Worm (Caenorhabditis elegans) whole organism, L2 larva: ENCODE data around the gene ins-15.
A peak's percentile ranks its signal among the peaks of the same experiment; 100 is the strongest.

ENCODE experiments used
- C34F6.9 ChIP-seq: fragments of 150-350 bp; optimal IDR thresholded peaks from 2 replicates; lab custom pipeline; 2014; ENCODE audit warnings: missing biosample characterization, missing genetic modification characterization
- R02D3.7 ChIP-seq: fragments of 150-350 bp; optimal IDR thresholded peaks from 2 replicates; lab custom pipeline; 2014; ENCODE audit warnings: missing biosample characterization, missing genetic modification characterization
- Y55F3AM.14 ChIP-seq: fragments of 200-800 bp; sonication (Bioruptor generic); optimal IDR thresholded peaks from 2 replicates; lab custom pipeline; 2018; ENCODE audit warnings: mild to moderate bottlenecking, missing genetic modification characterization, missing compliant biosample characterization
- ZK546.5 ChIP-seq: sonication (generic microtip); optimal IDR thresholded peaks from 2 replicates; lab custom pipeline; 2017; ENCODE audit warnings: missing biosample characterization, missing genetic modification characterization
- alr-1 ChIP-seq: fragments of 150-350 bp; optimal IDR thresholded peaks from 2 replicates; lab custom pipeline; 2014; ENCODE audit warnings: missing biosample characterization, missing genetic modification characterization
- aly-2 ChIP-seq: fragments of 150-350 bp; optimal IDR thresholded peaks from 2 replicates; lab custom pipeline; 2014; ENCODE audit warnings: missing biosample characterization, missing genetic modification characterization
- ama-1 ChIP-seq: fragments of 150-350 bp; optimal IDR thresholded peaks from 2 replicates; lab custom pipeline; 2018; ENCODE audit warnings: inconsistent platforms
- blmp-1 ChIP-seq: sonication (generic microtip); optimal IDR thresholded peaks from 2 replicates; lab custom pipeline; 2017; ENCODE audit warnings: missing genetic modification characterization, mild to moderate bottlenecking, missing compliant biosample characterization, antibody characterized with exemption, moderate library complexity; ENCODE audit not compliant: insufficient read depth
- ceh-82 ChIP-seq: fragments of 150-350 bp; optimal IDR thresholded peaks from 2 replicates; lab custom pipeline; 2014; ENCODE audit warnings: missing biosample characterization, missing genetic modification characterization
- crh-2 ChIP-seq: sonication (generic microtip); optimal IDR thresholded peaks from 2 replicates; lab custom pipeline; 2017; ENCODE audit warnings: missing biosample characterization, missing genetic modification characterization
- elt-1 ChIP-seq: fragments of 150-350 bp; optimal IDR thresholded peaks from 2 replicates; lab custom pipeline; 2014; ENCODE audit warnings: missing biosample characterization, missing genetic modification characterization
- elt-3 ChIP-seq: sonication (generic microtip); optimal IDR thresholded peaks from 2 replicates; lab custom pipeline; 2017; ENCODE audit warnings: missing biosample characterization, missing genetic modification characterization
- fos-1 ChIP-seq: fragments of 150-350 bp; optimal IDR thresholded peaks from 2 replicates; lab custom pipeline; 2014; ENCODE audit warnings: missing biosample characterization, missing genetic modification characterization
- lin-11 ChIP-seq: fragments of 150-350 bp; sonication (generic microtip); optimal IDR thresholded peaks from 2 replicates; lab custom pipeline; 2014; ENCODE audit warnings: missing biosample characterization, missing genetic modification characterization, inconsistent platforms, mixed read lengths
- lin-13 ChIP-seq: fragments of 150-350 bp; optimal IDR thresholded peaks from 2 replicates; lab custom pipeline; 2014; ENCODE audit warnings: missing biosample characterization, missing genetic modification reagents, missing genetic modification characterization
- lin-39 ChIP-seq: fragments of 150-350 bp; optimal IDR thresholded peaks from 2 replicates; lab custom pipeline; 2014; ENCODE audit warnings: missing biosample characterization, missing genetic modification reagents, missing genetic modification characterization
- lsy-2 ChIP-seq, 2 experiments: fragments of 150-350 bp in 1 of 2; sonication (generic microtip) in 1 of 2; optimal IDR thresholded peaks; 2 replicates each; lab custom pipeline; 2014 to 2017; ENCODE audit warnings: missing biosample characterization in 2 of 2, missing genetic modification characterization in 2 of 2
- mdl-1 ChIP-seq, 2 experiments: fragments of 150-350 bp in 1 of 2; sonication (generic microtip) in 1 of 2; optimal IDR thresholded peaks; 2 replicates each; lab custom pipeline; 2017; ENCODE audit warnings: missing biosample characterization in 2 of 2, missing genetic modification characterization in 2 of 2
- nhr-10 ChIP-seq: sonication (generic microtip); optimal IDR thresholded peaks from 2 replicates; lab custom pipeline; 2017; ENCODE audit warnings: missing biosample characterization, missing genetic modification characterization
- nhr-11 ChIP-seq: fragments of 150-350 bp; optimal IDR thresholded peaks from 2 replicates; lab custom pipeline; 2014; ENCODE audit warnings: missing biosample characterization, missing genetic modification characterization
- nhr-12 ChIP-seq: fragments of 150-350 bp; optimal IDR thresholded peaks from 2 replicates; lab custom pipeline; 2014; ENCODE audit warnings: missing biosample characterization, missing genetic modification characterization
- nhr-129 ChIP-seq: fragments of 150-350 bp; optimal IDR thresholded peaks from 2 replicates; lab custom pipeline; 2014; ENCODE audit warnings: missing biosample characterization, missing genetic modification characterization
- nhr-21 ChIP-seq: fragments of 150-350 bp; optimal IDR thresholded peaks from 2 replicates; lab custom pipeline; 2014; ENCODE audit warnings: missing biosample characterization, missing genetic modification characterization
- nhr-23 ChIP-seq: fragments of 150-350 bp; optimal IDR thresholded peaks from 2 replicates; lab custom pipeline; 2014; ENCODE audit warnings: missing biosample characterization, missing genetic modification reagents, missing genetic modification characterization
- nhr-237 ChIP-seq: fragments of 150-350 bp; optimal IDR thresholded peaks from 2 replicates; lab custom pipeline; 2014; ENCODE audit warnings: missing biosample characterization, missing genetic modification characterization
- nhr-6 ChIP-seq: fragments of 150-350 bp; optimal IDR thresholded peaks from 2 replicates; lab custom pipeline; 2014; ENCODE audit warnings: missing biosample characterization, missing genetic modification characterization
- nhr-77 ChIP-seq: fragments of 150-350 bp; optimal IDR thresholded peaks from 2 replicates; lab custom pipeline; 2014; ENCODE audit warnings: missing biosample characterization, missing genetic modification characterization
- peb-1 ChIP-seq: fragments of 150-350 bp; optimal IDR thresholded peaks from 2 replicates; lab custom pipeline; 2014; ENCODE audit warnings: missing biosample characterization, missing genetic modification characterization
- skn-1 ChIP-seq: sonication (generic microtip); optimal IDR thresholded peaks from 2 replicates; lab custom pipeline; 2017; ENCODE audit warnings: missing biosample characterization, missing genetic modification characterization
- sma-3 ChIP-seq: sonication (generic microtip); optimal IDR thresholded peaks from 2 replicates; lab custom pipeline; 2016; ENCODE audit warnings: missing genetic modification reagents, missing genetic modification characterization, missing compliant biosample characterization
- sma-9 ChIP-seq, 2 experiments: fragments of 150-350 bp in 1 of 2; sonication (generic microtip) in 1 of 2; optimal IDR thresholded peaks; 2 replicates each; lab custom pipeline; 2014 to 2016; ENCODE audit warnings: missing genetic modification characterization in 2 of 2, mild to moderate bottlenecking in 1 of 2, missing biosample characterization in 1 of 2, missing compliant biosample characterization in 1 of 2, missing genetic modification reagents in 1 of 2, moderate library complexity in 1 of 2
- snpc-4 ChIP-seq: fragments of 150-350 bp; optimal IDR thresholded peaks from 2 replicates; lab custom pipeline; 2014; ENCODE audit warnings: missing biosample characterization, missing genetic modification characterization
- unc-39 ChIP-seq: fragments of 150-350 bp; optimal IDR thresholded peaks from 2 replicates; lab custom pipeline; 2014; ENCODE audit warnings: missing biosample characterization, missing genetic modification characterization
- unc-55 ChIP-seq: fragments of 150-350 bp; sonication (generic microtip); optimal IDR thresholded peaks from 3 replicates; lab custom pipeline; 2014; ENCODE audit warnings: missing biosample characterization, missing genetic modification reagents, missing genetic modification characterization
- unc-62 ChIP-seq: fragments of 150-350 bp; optimal IDR thresholded peaks from 2 replicates; lab custom pipeline; 2014; ENCODE audit warnings: missing biosample characterization, missing genetic modification reagents, missing genetic modification characterization
- zag-1 ChIP-seq: fragments of 150-350 bp; optimal IDR thresholded peaks from 2 replicates; lab custom pipeline; 2014; ENCODE audit warnings: missing biosample characterization, missing genetic modification characterization
- ztf-1 ChIP-seq: fragments of 200-800 bp; sonication (Bioruptor generic); conservative IDR thresholded peaks from 2 replicates; pipeline ENCODE4 v1.3.6; 2022; ENCODE audit warnings: missing genetic modification characterization, missing compliant biosample characterization
- ztf-11 ChIP-seq: sonication (generic microtip); optimal IDR thresholded peaks from 2 replicates; lab custom pipeline; 2017; ENCODE audit warnings: missing biosample characterization, missing genetic modification characterization
- ztf-4 ChIP-seq: fragments of 150-350 bp; optimal IDR thresholded peaks from 2 replicates; lab custom pipeline; 2014; ENCODE audit warnings: missing biosample characterization, missing genetic modification characterization

Gene ins-15

DNA sequence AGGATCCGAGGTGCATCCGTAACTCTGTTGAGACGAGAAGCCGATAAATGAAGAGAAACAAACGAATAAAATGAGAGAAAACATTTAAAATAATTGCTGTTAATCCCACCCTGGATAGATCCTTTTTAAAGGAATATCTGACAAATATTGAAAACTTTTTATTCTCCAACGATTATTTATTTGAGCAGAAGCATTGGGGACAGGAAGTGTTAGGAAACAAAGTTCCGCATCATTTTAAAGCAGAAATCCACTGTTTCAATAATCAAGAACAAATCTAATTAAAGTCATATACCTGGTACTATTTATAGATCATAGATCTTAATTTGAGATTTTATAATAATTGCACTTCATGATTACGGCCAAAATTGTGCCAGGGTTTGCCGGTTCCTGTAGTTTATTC, 6.4 kb upstream of the ins-15 start, which contains the start of gene F41G3.20:
Gene F41G3.20 (minus strand): TSS at position 101 of the 400 bp plus-strand sequence.
- TF ChIP-seq nhr-10 (tag; lab: Kevin White, UChicago): no peak
- no peak for TF ChIP-seq peb-1 (tag; lab: Kevin White, UChicago)
- no peak for TF ChIP-seq nhr-12 (tag; lab: Kevin White, UChicago)
- TF ChIP-seq nhr-6: no peak
- no peak for TF ChIP-seq nhr-237
- TF ChIP-seq unc-62: no peak
- TF ChIP-seq C34F6.9 (tag; lab: Kevin White, UChicago): no peak
- TF ChIP-seq mdl-1 (tag; optimal IDR thresholded peaks at IDR 0.05; lab: Kevin White, UChicago): no peak
- no peak for TF ChIP-seq ztf-11 (tag; lab: Kevin White, UChicago)

DNA sequence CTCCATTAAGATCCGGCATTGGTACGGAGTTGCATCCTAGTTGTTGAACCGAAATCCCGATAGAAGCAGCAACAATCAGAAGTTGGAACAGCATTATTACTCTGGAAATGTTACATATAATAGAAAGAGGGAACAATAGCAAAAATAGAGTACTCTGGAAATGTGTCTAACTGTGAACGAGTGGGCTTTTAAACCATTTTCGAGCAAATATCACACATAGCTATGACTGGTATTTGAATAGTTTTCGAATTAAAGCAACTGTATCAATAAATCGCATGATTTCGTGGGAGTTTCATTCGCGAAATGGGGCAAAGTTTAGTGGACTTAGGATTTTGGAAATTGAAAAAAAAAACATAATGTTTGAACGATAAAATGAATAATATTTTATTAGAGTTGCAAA, 4.9 kb upstream of the ins-15 start, which contains the start of gene F41G3.10:
Gene F41G3.10 (minus strand): TSS at position 101 of the 400 bp plus-strand sequence.
- TF ChIP-seq nhr-77 (tag; lab: Kevin White, UChicago) (no peak), nhr-129 (tag; lab: Kevin White, UChicago) (no peak), ztf-4 (no peak), sma-3 (no peak), lin-39 (tag; lab: Kevin White, UChicago) (no peak), alr-1 (tag; lab: Kevin White, UChicago) (no peak), mdl-1 (tag; optimal IDR thresholded peaks at IDR 0.05; lab: Kevin White, UChicago) (no peak), nhr-237 (no peak)

DNA sequence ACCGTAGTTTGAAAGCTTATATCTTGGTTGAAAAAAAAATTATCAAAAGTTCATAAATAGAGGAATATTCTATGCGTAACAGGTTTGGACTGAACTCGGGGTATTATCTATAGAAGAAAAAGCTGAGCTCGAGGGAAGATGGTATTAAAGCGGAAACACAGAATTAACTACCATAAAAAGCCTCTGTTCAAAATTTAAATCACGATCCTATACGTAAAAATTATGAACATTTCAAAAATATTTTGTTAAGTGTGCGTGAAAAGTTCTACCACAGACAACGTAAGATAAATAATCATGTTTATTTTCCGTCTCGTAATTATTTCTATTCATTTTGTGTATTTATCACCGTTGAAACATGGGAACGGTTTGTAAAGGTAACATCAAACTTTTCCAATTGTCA, 1.9 kb upstream of the ins-15 start, which contains the start of gene F41G3.5:
Gene F41G3.5 (plus strand): TSS at position 301 of the 400 bp plus-strand sequence.
- TF ChIP-seq fos-1 (tag; lab: Kevin White, UChicago) (no peak), snpc-4 (tag; lab: Kevin White, UChicago) (no peak), elt-1 (tag; lab: Kevin White, UChicago) (no peak), nhr-12 (tag; lab: Kevin White, UChicago) (no peak), lsy-2 (tag; optimal IDR thresholded peaks at IDR 0.05; lab: Kevin White, UChicago) (no peak)
- TF ChIP-seq, all 48 proteins: peak for 0

DNA sequence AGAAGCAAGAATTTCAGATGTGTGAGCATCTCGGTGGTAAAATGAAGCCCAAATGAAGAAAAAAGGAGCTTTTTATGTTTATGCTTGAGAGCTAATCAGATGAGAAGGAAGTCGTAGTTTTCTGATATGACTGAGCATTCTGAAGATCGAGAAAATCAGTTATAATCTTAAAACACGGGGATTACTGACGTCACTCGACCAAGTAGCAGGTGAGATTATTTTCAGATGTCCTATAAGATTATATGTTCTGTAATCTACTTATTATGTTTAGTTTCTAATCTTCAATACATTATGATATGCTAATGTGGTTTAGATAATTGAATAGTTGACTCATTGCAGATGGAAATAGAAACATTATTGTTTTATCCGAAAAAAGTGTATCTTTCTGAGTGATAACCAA, 1.2 kb upstream of the ins-15 start, which contains the start of gene ins-14:
Gene ins-14 (minus strand): TSS at position 32 of the 400 bp plus-strand sequence.
- peak; percentile 33 for TF ChIP-seq sma-9 (GFP tag; optimal IDR thresholded peaks at IDR 0.05; lab: Kevin White, UChicago)
- no peak for TF ChIP-seq sma-9 (tag; optimal IDR thresholded peaks at IDR 0.05; lab: Kevin White, UChicago)
- TF ChIP-seq crh-2 (tag; lab: Kevin White, UChicago): no peak
- TF ChIP-seq nhr-77 (tag; lab: Kevin White, UChicago): no peak
- TF ChIP-seq, all 48 proteins: peak for 1

DNA sequence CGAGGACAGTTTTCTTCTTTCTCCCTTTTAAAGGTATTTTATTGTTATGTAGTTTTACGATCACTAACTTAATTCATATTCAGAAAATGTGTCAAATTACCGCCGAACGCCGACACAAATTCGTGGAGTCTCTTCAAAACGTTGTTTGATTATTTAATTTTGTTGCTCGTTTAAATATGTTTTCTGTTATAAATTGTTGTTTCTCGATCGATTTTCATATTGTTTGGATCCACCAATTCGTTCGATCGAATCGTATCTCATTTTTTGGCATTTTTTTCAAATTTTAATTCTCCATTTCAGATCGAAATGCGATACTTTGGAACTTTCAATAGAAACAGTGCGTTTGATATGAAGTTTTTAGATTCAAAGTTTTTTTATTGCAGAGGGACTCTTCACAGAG, 1.9 kb downstream of the ins-15 start, which contains the start of gene F41G3.6:
Gene F41G3.6 (plus strand): TSS at position 301 of the 400 bp plus-strand sequence.
- TF ChIP-seq nhr-12 (tag; lab: Kevin White, UChicago) (no peak), lin-39 (tag; lab: Kevin White, UChicago) (no peak), Y55F3AM.14 (GFP tag; lab: Kevin White, UChicago) (no peak), unc-39 (tag; lab: Kevin White, UChicago) (no peak), nhr-129 (tag; lab: Kevin White, UChicago) (no peak), lin-11 (no peak), R02D3.7 (tag; lab: Kevin White, UChicago) (no peak), ceh-82 (tag; lab: Kevin White, UChicago) (no peak), fos-1 (tag; lab: Kevin White, UChicago) (no peak), sma-3 (no peak), nhr-21 (tag; lab: Kevin White, UChicago) (no peak)
- TF ChIP-seq, all 48 proteins: peak for 0

DNA sequence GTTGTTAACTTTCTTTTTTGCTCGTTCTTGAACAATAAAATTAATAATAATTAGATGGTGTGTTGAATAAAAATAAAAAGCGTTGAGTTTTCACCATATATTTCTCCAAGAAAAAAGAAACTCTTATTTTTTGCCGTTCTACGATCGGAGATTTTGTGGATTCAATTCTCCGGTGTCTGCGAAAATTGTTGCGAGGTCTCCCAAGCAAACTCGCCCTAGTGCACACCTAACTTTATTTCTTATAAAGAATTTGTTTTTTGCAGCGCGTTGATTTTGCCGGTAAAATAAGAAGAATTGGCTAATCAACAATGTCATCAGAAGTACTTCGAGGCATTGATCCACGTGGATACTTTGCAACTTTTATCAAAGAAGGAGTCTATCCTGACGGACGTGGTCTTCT, 3.1 kb downstream of the ins-15 start, which contains the start of gene exos-8:
Gene exos-8 (plus strand): TSS at position 264 of the 400 bp plus-strand sequence.
- TF ChIP-seq blmp-1 (tag; lab: Kevin White, UChicago): no peak
- no peak for TF ChIP-seq snpc-4 (tag; lab: Kevin White, UChicago)
- TF ChIP-seq alr-1 (tag; lab: Kevin White, UChicago): no peak
- no peak for TF ChIP-seq ztf-1 (GFP tag; lab: Robert Waterston, UW)
- TF ChIP-seq ama-1 (lab: Kevin White, UChicago): no peak
- peak; percentile 48 for TF ChIP-seq crh-2 (tag; lab: Kevin White, UChicago)
- TF ChIP-seq lsy-2 (tag; optimal IDR thresholded peaks at IDR 0.05; lab: Kevin White, UChicago): peak in 1 of 2 experiments; percentile 71
- no peak for TF ChIP-seq unc-55
- TF ChIP-seq Y55F3AM.14 (GFP tag; lab: Kevin White, UChicago): no peak
- no peak for TF ChIP-seq nhr-10 (tag; lab: Kevin White, UChicago)
- TF ChIP-seq C34F6.9 (tag; lab: Kevin White, UChicago): peak; percentile 68
- no peak for TF ChIP-seq peb-1 (tag; lab: Kevin White, UChicago)
- no peak for TF ChIP-seq ZK546.5 (tag; lab: Kevin White, UChicago)
- no peak for TF ChIP-seq ztf-4
- peak; percentile 32 for TF ChIP-seq fos-1 (tag; lab: Kevin White, UChicago)
- TF ChIP-seq nhr-23 (tag; lab: Kevin White, UChicago): no peak
- no peak for TF ChIP-seq unc-39 (tag; lab: Kevin White, UChicago)
- TF ChIP-seq lin-13 (GFP tag; lab: Kevin White, UChicago): peak; percentile 54
- no peak for TF ChIP-seq ceh-82 (tag; lab: Kevin White, UChicago)
- no peak for TF ChIP-seq nhr-11 (tag; lab: Kevin White, UChicago)
- TF ChIP-seq elt-1 (tag; lab: Kevin White, UChicago): no peak
- TF ChIP-seq elt-3 (tag; lab: Kevin White, UChicago): no peak
- TF ChIP-seq aly-2 (tag; lab: Kevin White, UChicago): no peak
- no peak for TF ChIP-seq ztf-11 (tag; lab: Kevin White, UChicago)
- TF ChIP-seq sma-9 (GFP tag; optimal IDR thresholded peaks at IDR 0.05; lab: Kevin White, UChicago): peak; percentile 33
- TF ChIP-seq sma-9 (tag; optimal IDR thresholded peaks at IDR 0.05; lab: Kevin White, UChicago): no peak
- TF ChIP-seq zag-1: peak; percentile 7
- TF ChIP-seq skn-1 (tag; lab: Kevin White, UChicago): no peak
